Fruit fly (Drosophila melanogaster): ENCODE data around the gene CG31524.

dm6 chr3R:30529570-30529969 is 15.4 kb upstream of the CG31524 start:
- TF ChIP-seq CG17361 (GFP tag; IDR thresholded peaks at IDR 0.05) (no peak), crp (GFP tag; optimal IDR thresholded peaks at IDR 0.05) (no peak), ap (GFP tag; IDR thresholded peaks at IDR 0.05) (no peak), CG4282 (GFP tag; optimal IDR thresholded peaks at IDR 0.05) (no peak), CoRest (tag; optimal IDR thresholded peaks at IDR 0.05) (no peak), Abd-B (GFP tag; optimal IDR thresholded peaks at IDR 0.05) (no peak), sr (GFP tag; IDR thresholded peaks at IDR 0.05) (no peak), zen2 (GFP tag; IDR thresholded peaks at IDR 0.05; ENCODE audit: partially characterized antibody) (no peak), Mes4 (GFP tag; optimal IDR thresholded peaks at IDR 0.05) (no peak), Doc2 (GFP tag; IDR thresholded peaks at IDR 0.05) (no peak), CG43689 (GFP tag; IDR thresholded peaks at IDR 0.05) (no peak), Hey (tag; optimal IDR thresholded peaks at IDR 0.05) (no peak), CG10267 (tag; optimal IDR thresholded peaks at IDR 0.05) (no peak)

Data from whole organism, embryonic.